Fruit fly (Drosophila melanogaster): ENCODE data around the gene wts.
A peak's percentile ranks its signal among the peaks of the same experiment; 100 is the strongest.

wts gene

dm6 chr3R:30779257-30779656 lies 27.2 kb downstream of the wts start:
- no peak for TF ChIP-seq CTCF (optimal IDR thresholded peaks at IDR 0.05)
- no peak for TF ChIP-seq CG8478 (optimal IDR thresholded peaks at IDR 0.05)

- TF ChIP-seq CTCF (optimal IDR thresholded peaks at IDR 0.05): no peak
These were observed 30.5 kb downstream of the wts start for dm6 chr3R:30775933-30776332.

- no peak for TF ChIP-seq CTCF (optimal IDR thresholded peaks at IDR 0.05)
- no peak for TF ChIP-seq CG8478 (optimal IDR thresholded peaks at IDR 0.05)
These were observed 31.2 kb downstream of the wts start for dm6 chr3R:30775249-30775648.

dm6 chr3R:30772779-30773546 lies 33.5 kb downstream of the wts start:
- TF ChIP-seq CTCF (optimal IDR thresholded peaks at IDR 0.05) (no peak), CG8478 (optimal IDR thresholded peaks at IDR 0.05) (no peak)

- TF ChIP-seq CTCF (optimal IDR thresholded peaks at IDR 0.05): peak; percentile 71 to 74
- TF ChIP-seq CG8478 (optimal IDR thresholded peaks at IDR 0.05): no peak
These were observed 35.7 kb downstream of the wts start for dm6 chr3R:30770709-30771108.

DNA sequence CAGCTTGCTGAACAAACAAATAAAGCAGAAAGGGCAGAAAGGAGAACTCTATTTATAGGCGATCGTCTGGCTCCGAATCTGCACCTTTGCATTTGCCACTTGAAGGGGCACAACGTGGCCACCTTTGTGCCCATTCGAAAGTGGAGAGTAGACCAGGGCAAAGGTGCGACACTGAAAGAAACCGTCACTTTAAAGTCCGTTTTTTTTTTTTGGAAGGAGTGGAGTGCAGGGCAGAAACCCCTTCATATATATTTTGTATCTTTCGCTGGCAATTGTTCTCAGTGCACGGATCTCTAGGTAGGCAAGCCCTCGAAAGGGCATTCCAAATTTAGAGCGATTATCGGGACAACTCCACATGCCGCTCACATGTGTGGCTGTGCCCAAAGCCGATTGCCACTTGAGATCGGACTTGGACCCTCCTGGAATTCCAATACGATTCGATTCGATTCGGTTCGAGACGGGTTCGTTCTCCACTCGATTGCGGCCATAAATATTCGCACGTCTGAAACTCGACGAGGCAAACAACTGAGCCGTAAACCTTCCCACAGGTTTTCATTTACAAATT lies 36.3 kb downstream of the wts start:
- TF ChIP-seq CG8478 (optimal IDR thresholded peaks at IDR 0.05): no peak
- TF ChIP-seq CTCF (optimal IDR thresholded peaks at IDR 0.05): no peak

DNA sequence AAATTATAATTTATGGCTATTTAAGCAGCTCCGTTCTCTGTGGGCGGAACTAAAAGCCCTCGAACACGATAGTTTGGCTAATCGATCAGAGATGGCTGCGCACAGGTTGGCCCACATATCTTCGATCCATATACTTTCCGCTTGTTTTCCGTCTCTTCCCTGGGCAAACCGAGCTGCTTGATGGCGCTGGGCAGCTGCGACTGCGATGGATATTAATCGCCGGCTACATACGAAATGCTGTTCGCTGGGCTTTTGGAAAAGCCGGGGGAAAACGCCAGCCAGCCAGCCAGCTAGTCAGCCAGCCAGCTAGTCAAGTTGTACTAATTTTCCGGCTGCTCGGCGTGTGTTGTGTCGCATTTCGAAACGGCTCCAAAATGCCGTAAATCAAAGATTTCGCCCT lies 38.9 kb downstream of the wts start:
- TF ChIP-seq CG8478 (optimal IDR thresholded peaks at IDR 0.05) (no peak), CTCF (optimal IDR thresholded peaks at IDR 0.05) (no peak)

DNA sequence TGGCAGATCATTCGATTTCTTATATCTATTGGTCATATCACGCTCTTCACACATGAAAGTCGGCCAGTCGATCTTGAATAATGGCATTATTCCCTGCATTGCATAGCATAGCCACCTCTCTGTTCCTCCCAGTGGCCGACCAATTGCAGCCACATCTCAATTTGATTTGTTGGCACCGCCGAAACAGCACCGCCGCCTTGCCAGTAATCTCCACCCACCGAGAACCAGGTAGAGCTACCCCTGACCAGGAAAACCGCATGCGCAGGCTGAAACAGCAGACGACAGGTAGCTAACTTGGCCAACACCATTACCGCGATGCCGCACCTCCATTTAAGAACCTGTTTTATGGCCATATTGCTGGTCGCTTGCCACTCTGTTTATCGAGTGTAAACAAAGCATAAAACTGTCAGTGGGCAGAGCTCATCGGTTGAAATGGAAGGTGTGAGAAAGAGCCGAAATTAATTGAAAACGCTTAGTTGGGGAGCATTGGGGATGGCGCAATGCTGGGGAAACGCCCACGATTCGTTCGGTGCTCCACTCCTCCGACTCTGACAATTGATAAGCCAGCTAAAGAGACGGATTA lies 39.4 kb downstream of the wts start:
- no peak for TF ChIP-seq CG8478 (optimal IDR thresholded peaks at IDR 0.05)
- no peak for TF ChIP-seq CTCF (optimal IDR thresholded peaks at IDR 0.05)

DNA sequence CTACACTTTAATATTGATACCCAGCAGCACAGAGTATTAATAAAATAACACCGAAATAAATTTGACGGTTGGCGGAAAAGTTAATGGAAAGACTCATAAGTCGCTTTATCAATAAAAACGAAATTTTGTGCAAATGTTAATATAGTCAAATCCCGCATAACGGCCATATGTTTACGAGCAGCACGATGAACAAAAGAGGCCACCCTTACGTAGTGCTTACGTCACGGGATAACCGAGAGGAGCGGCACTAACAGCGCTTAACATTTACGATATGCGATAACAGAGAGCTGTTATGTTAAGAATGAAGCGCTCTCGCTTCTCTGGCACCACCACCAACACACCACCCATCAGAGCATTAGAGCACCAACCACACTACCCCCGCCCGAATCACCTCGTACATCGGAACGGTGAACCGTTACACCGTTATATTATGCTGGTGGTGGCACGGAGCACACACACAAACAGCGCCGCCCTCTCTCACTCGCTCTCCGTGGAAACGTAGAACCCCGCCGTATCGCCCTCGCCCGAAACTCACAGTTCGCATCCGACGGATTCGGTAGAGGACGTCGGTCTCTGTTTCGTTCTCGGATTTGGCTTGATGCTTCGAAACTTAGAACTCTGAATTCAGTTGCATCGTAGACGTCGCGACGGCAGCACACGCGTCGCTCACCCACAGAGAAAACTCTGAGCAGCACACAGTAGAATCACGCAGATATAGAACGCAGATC lies 40.9 kb downstream of the wts start, which contains the start of gene zfh1:
zfh1 (plus strand) TSS at position 621 of the 728 bp plus-strand sequence.
- TF ChIP-seq CG8478 (optimal IDR thresholded peaks at IDR 0.05) (no peak), CTCF (optimal IDR thresholded peaks at IDR 0.05) (no peak)

DNA sequence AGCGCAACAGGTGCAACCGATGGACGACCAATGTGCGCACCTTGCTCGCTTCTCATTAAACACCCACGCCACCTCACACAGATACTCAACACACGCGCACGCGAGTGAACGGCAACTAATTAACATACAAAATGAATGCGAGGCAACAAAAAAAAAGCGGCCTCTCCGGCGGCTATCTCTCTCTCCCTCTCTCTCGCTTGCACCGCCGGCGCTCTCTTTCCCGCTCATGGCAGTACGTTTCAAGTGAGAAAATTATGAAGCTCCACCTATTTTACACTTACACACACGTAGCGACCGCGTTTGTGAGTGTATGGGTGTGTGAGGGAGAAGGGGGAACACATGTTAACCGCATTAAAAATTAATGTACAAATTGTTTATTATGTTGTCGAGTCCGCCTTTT lies 42.3 kb downstream of the wts start:
- TF ChIP-seq CG8478 (optimal IDR thresholded peaks at IDR 0.05) (peak; percentile 46), CTCF (optimal IDR thresholded peaks at IDR 0.05) (peak; percentile 14 to 45)

- TF ChIP-seq CG8478 (optimal IDR thresholded peaks at IDR 0.05) (no peak), CTCF (optimal IDR thresholded peaks at IDR 0.05) (no peak)
These were observed 44.2 kb downstream of the wts start for dm6 chr3R:30762230-30762629.

DNA sequence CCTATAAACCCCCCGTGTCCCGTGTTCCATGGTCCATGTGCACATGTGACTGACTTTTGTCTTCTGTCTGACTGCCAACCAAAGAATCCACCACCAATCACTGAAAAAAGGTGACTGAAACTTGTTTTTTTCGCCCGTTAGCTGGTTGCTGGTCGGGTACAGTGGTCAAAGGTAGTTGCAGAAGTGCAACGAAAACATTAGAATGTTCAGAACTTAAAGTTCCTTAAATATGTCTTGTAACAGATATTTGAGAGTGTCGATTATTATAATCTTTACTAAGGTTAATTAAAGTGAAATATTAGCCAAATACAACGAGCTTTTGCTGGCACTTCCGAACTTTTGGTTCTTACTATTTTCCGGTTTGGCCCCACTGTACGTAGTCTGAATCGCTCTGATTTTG lies 45.3 kb downstream of the wts start:
- TF ChIP-seq CTCF (optimal IDR thresholded peaks at IDR 0.05) (no peak), CG8478 (optimal IDR thresholded peaks at IDR 0.05) (no peak)

dm6 chr3R:30758725-30759714 lies 47.4 kb downstream of the wts start:
- TF ChIP-seq CG8478 (optimal IDR thresholded peaks at IDR 0.05): no peak
- TF ChIP-seq CTCF (optimal IDR thresholded peaks at IDR 0.05): no peak

DNA sequence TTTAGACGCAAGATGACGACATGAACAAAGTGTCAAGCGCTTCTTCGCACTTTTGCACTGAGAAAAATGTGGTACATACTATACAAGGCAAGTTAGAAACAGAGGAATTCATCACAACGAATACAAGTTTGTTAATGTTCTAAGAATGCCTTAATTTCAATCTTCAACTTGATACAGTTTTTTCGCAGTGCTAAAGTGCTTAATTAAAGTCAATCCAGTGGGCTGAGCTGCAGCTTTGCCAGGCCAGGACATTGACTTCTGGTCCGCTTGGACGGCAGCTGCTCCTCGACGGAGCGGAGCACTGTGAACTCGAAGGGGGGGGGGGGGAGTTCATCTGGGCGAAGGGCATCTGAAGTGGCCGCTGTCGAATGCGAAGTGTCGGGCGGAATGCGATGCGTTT lies 50.2 kb downstream of the wts start:
- TF ChIP-seq CTCF (optimal IDR thresholded peaks at IDR 0.05): no peak
- no peak for TF ChIP-seq CG8478 (optimal IDR thresholded peaks at IDR 0.05)
